Worm (Caenorhabditis elegans) whole organism, mixed stage, embryonic: ENCODE measurements around the gene gst-7.
"Not testable (repeated sequence)": the region's sequence is repeated elsewhere in the genome, so short reads cannot be mapped to it uniquely, and the experiment has no call there.

Experiments
- blmp-1 ChIP-seq: fragments of 150-350 bp; optimal IDR thresholded peaks from 2 replicates; lab custom pipeline; 2014; ENCODE audit warnings: missing biosample characterization, missing genetic modification characterization
- ces-1 ChIP-seq: fragments of 150-350 bp; optimal IDR thresholded peaks from 2 replicates; lab custom pipeline; 2014; ENCODE audit warnings: missing biosample characterization, missing genetic modification reagents, missing genetic modification characterization
- mab-5 ChIP-seq: fragments of 150-350 bp; optimal IDR thresholded peaks from 2 replicates; lab custom pipeline; 2014; ENCODE audit warnings: missing biosample characterization, missing genetic modification characterization
- nhr-237 ChIP-seq: fragments of 150-350 bp; optimal IDR thresholded peaks from 2 replicates; lab custom pipeline; 2014; ENCODE audit warnings: missing biosample characterization, missing genetic modification characterization

ce11 chrII:4903696-4904095, 21.8 kb downstream of the gst-7 start, which contains the start of gene sgt-1:
- TF ChIP-seq blmp-1 (tag; lab: Kevin White, UChicago); mab-5 (tag; lab: Kevin White, UChicago); ces-1; nhr-237: not testable (repeated sequence)
